Worm (Caenorhabditis elegans) whole organism, L4 larva: ENCODE data around the gene nspg-7.2.
A peak's percentile ranks its signal among the peaks of the same experiment; 100 is the strongest.

Experiments
- F49E8.2 ChIP-seq: sonication (generic microtip); optimal IDR thresholded peaks from 2 replicates; lab custom pipeline; 2016; ENCODE audit warnings: missing compliant biosample characterization, mild to moderate bottlenecking, missing genetic modification characterization, borderline replicate concordance
- R02D3.7 ChIP-seq: fragments of 150-350 bp; sonication (generic microtip); optimal IDR thresholded peaks from 3 replicates; lab custom pipeline; 2014; ENCODE audit warnings: missing biosample characterization, missing genetic modification characterization
- T20F7.1 ChIP-seq: fragments of 200-800 bp; sonication (Bioruptor generic); optimal IDR thresholded peaks from 2 replicates; lab custom pipeline; 2018; ENCODE audit warnings: mild to moderate bottlenecking, missing genetic modification characterization, missing compliant biosample characterization
- Y5F2A.4 ChIP-seq: fragments of 200-800 bp; sonication (Bioruptor generic); optimal IDR thresholded peaks from 2 replicates; lab custom pipeline; 2018; ENCODE audit warnings: mild to moderate bottlenecking, missing genetic modification characterization, missing compliant biosample characterization
- ZK546.5 ChIP-seq, 2 experiments: sonication (generic microtip); optimal IDR thresholded peaks; 2 replicates each; lab custom pipeline; 2017; ENCODE audit warnings: missing biosample characterization in 2 of 2, missing genetic modification characterization in 2 of 2
- aha-1 ChIP-seq: fragments of 150-350 bp; peaks from one replicate; lab custom pipeline; 2014; ENCODE audit warnings: missing biosample characterization, missing genetic modification characterization
- aly-2 ChIP-seq: sonication (generic microtip); optimal IDR thresholded peaks from 2 replicates; lab custom pipeline; 2018; ENCODE audit warnings: missing biosample characterization, missing genetic modification characterization
- attf-4 ChIP-seq: sonication (generic microtip); optimal IDR thresholded peaks from 3 replicates; lab custom pipeline; 2017; ENCODE audit warnings: missing biosample characterization, missing genetic modification characterization
- ceh-28 ChIP-seq: fragments of 150-350 bp; optimal IDR thresholded peaks from 2 replicates; lab custom pipeline; 2014; ENCODE audit warnings: missing biosample characterization, missing genetic modification reagents, missing genetic modification characterization
- daf-12 ChIP-seq: fragments of 150-350 bp; optimal IDR thresholded peaks from 2 replicates; lab custom pipeline; 2014; ENCODE audit warnings: missing biosample characterization, missing genetic modification reagents, missing genetic modification characterization
- daf-16 ChIP-seq, 3 experiments: sonication (generic microtip); optimal IDR thresholded peaks; 2 replicates each; lab custom pipeline; 2016 to 2017; ENCODE audit warnings: missing genetic modification characterization in 3 of 3, missing genetic modification reagents in 3 of 3, mild to moderate bottlenecking in 2 of 3, missing compliant biosample characterization in 2 of 3, missing biosample characterization in 1 of 3, moderate library complexity in 1 of 3
- dve-1 ChIP-seq: sonication (generic microtip); optimal IDR thresholded peaks from 2 replicates; lab custom pipeline; 2017; ENCODE audit warnings: antibody characterized with exemption, mild to moderate bottlenecking, missing genetic modification characterization, missing compliant biosample characterization; ENCODE audit not compliant: insufficient read depth
- fkh-10 ChIP-seq: fragments of 150-350 bp; optimal IDR thresholded peaks from 2 replicates; lab custom pipeline; 2014; ENCODE audit warnings: missing biosample characterization, missing genetic modification reagents, missing genetic modification characterization
- gei-8 ChIP-seq: fragments of 200-800 bp; sonication (Bioruptor generic); optimal IDR thresholded peaks from 2 replicates; lab custom pipeline; 2018; ENCODE audit warnings: mild to moderate bottlenecking, missing genetic modification characterization, missing compliant biosample characterization
- hif-1 ChIP-seq, 2 experiments: sonication (generic microtip); optimal IDR thresholded peaks; 2 replicates each; lab custom pipeline; 2016 to 2017; ENCODE audit warnings: missing compliant biosample characterization in 2 of 2, missing genetic modification characterization in 2 of 2, missing genetic modification reagents in 2 of 2, missing genotype in 2 of 2, mild to moderate bottlenecking in 1 of 2
- hlh-11 ChIP-seq: fragments of 200-800 bp; sonication (Bioruptor generic); optimal IDR thresholded peaks from 2 replicates; lab custom pipeline; 2018; ENCODE audit warnings: mild to moderate bottlenecking, missing genetic modification characterization, missing compliant biosample characterization
- hmg-1.1 ChIP-seq: fragments of 200-800 bp; sonication (Bioruptor generic); IDR thresholded peaks from 2 replicates; pipeline ENCODE4 v1.3.6; 2022; ENCODE audit warnings: missing genetic modification reagents, missing genetic modification characterization, missing compliant biosample characterization
- jun-1 ChIP-seq: fragments of 150-350 bp; optimal IDR thresholded peaks from 2 replicates; lab custom pipeline; 2014; ENCODE audit warnings: missing biosample characterization, missing genetic modification reagents, missing genetic modification characterization
- lin-29 ChIP-seq: fragments of 200-800 bp; sonication (Bioruptor generic); IDR thresholded peaks from 2 replicates; pipeline ENCODE4 v1.3.6; 2022; ENCODE audit warnings: missing genetic modification reagents, missing genetic modification characterization, missing compliant biosample characterization
- lin-38 ChIP-seq: fragments of 200-800 bp; sonication (Bioruptor generic); IDR thresholded peaks from 2 replicates; pipeline ENCODE4 v1.3.6; 2022; ENCODE audit warnings: missing genetic modification reagents, missing genetic modification characterization, missing compliant biosample characterization
- lin-39 ChIP-seq: fragments of 150-350 bp; optimal IDR thresholded peaks from 2 replicates; lab custom pipeline; 2014; ENCODE audit warnings: missing biosample characterization, missing genetic modification reagents, missing genetic modification characterization
- lsy-2 ChIP-seq, 2 experiments: fragments of 150-350 bp in 1 of 2; sonication (generic microtip) in 1 of 2; optimal IDR thresholded peaks; 2 replicates each; lab custom pipeline; 2014 to 2017; ENCODE audit warnings: missing biosample characterization in 2 of 2, missing genetic modification characterization in 2 of 2
- madf-5 ChIP-seq, 2 experiments: fragments of 200-800 bp; sonication (Bioruptor generic); IDR thresholded peaks; 2 replicates each; pipeline ENCODE4 v1.3.6; 2022; ENCODE audit warnings: missing compliant biosample characterization in 2 of 2, missing genetic modification characterization in 2 of 2
- mdl-1 ChIP-seq, 2 experiments: fragments of 150-350 bp in 1 of 2; sonication (generic microtip) in 1 of 2; optimal IDR thresholded peaks; 2 replicates each; lab custom pipeline; 2014 to 2017; ENCODE audit warnings: missing biosample characterization in 2 of 2, missing genetic modification characterization in 2 of 2
- mes-2 ChIP-seq: sonication (generic microtip); optimal IDR thresholded peaks from 2 replicates; lab custom pipeline; 2016; ENCODE audit warnings: missing genotype, mild to moderate bottlenecking, missing genetic modification characterization, missing compliant biosample characterization; ENCODE audit not compliant: poor library complexity, severe bottlenecking
- mxl-3 ChIP-seq: fragments of 200-800 bp; sonication (Bioruptor generic); optimal IDR thresholded peaks from 2 replicates; lab custom pipeline; 2018; ENCODE audit warnings: mild to moderate bottlenecking, missing genetic modification characterization, missing compliant biosample characterization
- nhr-237 ChIP-seq: sonication (generic microtip); optimal IDR thresholded peaks from 2 replicates; lab custom pipeline; 2017; ENCODE audit warnings: missing biosample characterization, missing genetic modification characterization
- nhr-28 ChIP-seq: fragments of 150-350 bp; optimal IDR thresholded peaks from 2 replicates; lab custom pipeline; 2014; ENCODE audit warnings: missing biosample characterization, missing genetic modification characterization
- nhr-6 ChIP-seq: fragments of 150-350 bp; optimal IDR thresholded peaks from 2 replicates; lab custom pipeline; 2014; ENCODE audit warnings: missing biosample characterization, missing genetic modification characterization
- pha-4 ChIP-seq, 2 experiments: fragments of 150-350 bp in 1 of 2; fragments of 200-800 bp in 1 of 2; sonication (Bioruptor generic) in 1 of 2; IDR thresholded peaks in 1 of 2; optimal IDR thresholded peaks in 1 of 2; 2 replicates each; pipeline versions ENCODE4 v1.3.6 to Lab custom; 2014 to 2022; ENCODE audit warnings: missing genetic modification characterization in 2 of 2, missing genetic modification reagents in 2 of 2, missing biosample characterization in 1 of 2, missing compliant biosample characterization in 1 of 2
- pqm-1 ChIP-seq: sonication (generic microtip); optimal IDR thresholded peaks from 2 replicates; lab custom pipeline; 2017; ENCODE audit warnings: missing biosample characterization, missing genetic modification characterization
- saeg-2 ChIP-seq: fragments of 200-800 bp; sonication (Bioruptor generic); IDR thresholded peaks from 2 replicates; pipeline ENCODE4 v1.3.6; 2022; ENCODE audit warnings: missing genetic modification reagents, missing genetic modification characterization, missing compliant biosample characterization
- unc-39 ChIP-seq: sonication (generic microtip); optimal IDR thresholded peaks from 2 replicates; lab custom pipeline; 2017; ENCODE audit warnings: missing biosample characterization, missing genetic modification characterization
- unc-62 ChIP-seq, 3 experiments: fragments of 150-350 bp in 1 of 3; sonication (generic microtip); optimal IDR thresholded peaks in 2 of 3; peaks in 1 of 3; 1 replicate in 1 of 3; 2 replicates in 2 of 3; lab custom pipeline; 2014 to 2017; ENCODE audit warnings: missing biosample characterization in 3 of 3, missing genetic modification characterization in 3 of 3, missing genetic modification reagents in 3 of 3, missing genotype in 1 of 3
- vab-7 ChIP-seq: fragments of 200-800 bp; sonication (Bioruptor generic); IDR thresholded peaks from 2 replicates; pipeline ENCODE4 v1.3.6; 2022; ENCODE audit warnings: missing genetic modification reagents, missing genetic modification characterization, missing compliant biosample characterization
- zfp-3 ChIP-seq: fragments of 200-800 bp; sonication (Bioruptor generic); conservative IDR thresholded peaks from 2 replicates; pipeline ENCODE4 v1.3.6; 2022; ENCODE audit warnings: missing genetic modification reagents, missing genetic modification characterization, missing compliant biosample characterization
- zip-2 ChIP-seq: fragments of 150-350 bp; optimal IDR thresholded peaks from 2 replicates; lab custom pipeline; 2014; ENCODE audit warnings: missing biosample characterization, missing genetic modification characterization

nspg-7.2 gene

DNA sequence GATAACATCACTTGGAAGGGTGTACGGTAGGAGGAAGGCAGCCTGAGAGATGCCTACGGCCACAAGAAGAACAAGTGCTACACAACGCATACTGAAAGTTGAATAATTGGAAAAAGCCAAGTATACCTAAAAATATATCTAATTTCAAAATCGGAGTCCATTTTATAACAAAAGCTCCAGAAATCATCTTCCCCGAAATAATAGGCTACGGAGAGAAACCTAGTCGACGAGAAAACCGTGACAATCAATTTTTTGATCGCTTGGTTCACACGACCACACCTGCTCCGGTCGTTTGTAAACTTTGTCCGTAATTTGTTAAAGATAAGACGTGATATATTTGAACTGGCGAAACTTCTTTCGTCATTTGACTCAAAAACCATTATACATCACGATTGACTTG, at the start of gene nspg-7.2:
nspg-7.2 (minus strand) TSS at position 101 of the 400 bp plus-strand sequence.
- TF ChIP-seq aha-1 (tag; lab: Kevin White, UChicago) (peak; percentile 17), nhr-237 (tag; lab: Kevin White, UChicago) (no peak)

DNA sequence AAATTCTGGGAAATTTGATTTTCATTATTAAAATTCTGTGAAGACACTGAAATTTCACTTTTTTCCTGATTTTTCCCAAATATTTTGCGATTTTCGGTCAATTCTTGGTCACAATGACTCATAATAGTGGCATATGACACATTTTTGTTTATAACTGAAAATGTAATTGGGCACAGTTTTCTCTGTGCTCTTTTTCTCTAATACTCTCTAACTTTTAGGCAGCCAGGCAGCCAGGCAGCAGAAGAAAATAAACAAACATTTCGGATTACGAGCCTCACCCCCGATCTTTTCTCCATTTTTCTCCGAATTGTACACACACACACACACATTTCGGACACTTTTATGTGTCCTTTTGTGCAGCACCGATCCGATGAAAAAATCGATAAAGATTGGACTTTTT, 49.2 kb upstream of the nspg-7.2 start:
- TF ChIP-seq daf-12 (tag; lab: Kevin White, UChicago) (no peak), madf-5 (GFP tag; IDR thresholded peaks at IDR 0.05; lab: Robert Waterston, UW) (no peak), jun-1 (no peak), mes-2 (tag; lab: Kevin White, UChicago) (peak; percentile 11), lin-39 (tag; lab: Kevin White, UChicago) (no peak), nhr-28 (peak; percentile 15), attf-4 (no peak), fkh-10 (GFP tag; lab: Kevin White, UChicago) (no peak), aha-1 (tag; lab: Kevin White, UChicago) (peak; percentile 19), vab-7 (GFP tag; lab: Robert Waterston, UW) (no peak), hif-1 (tag; optimal IDR thresholded peaks at IDR 0.05; lab: Kevin White, UChicago) (no peak), ceh-28 (tag; lab: Kevin White, UChicago) (no peak), saeg-2 (no peak), pha-4 (GFP tag; IDR thresholded peaks at IDR 0.05; lab: Robert Waterston, UW) (no peak), pha-4 (tag; optimal IDR thresholded peaks at IDR 0.05; lab: Kevin White, UChicago) (peak; percentile 90), unc-39 (tag; lab: Kevin White, UChicago) (no peak), mxl-3 (no peak), R02D3.7 (tag; lab: Kevin White, UChicago) (no peak), Y5F2A.4 (GFP tag; lab: Kevin White, UChicago) (no peak), daf-16 (GFP tag; optimal IDR thresholded peaks at IDR 0.05; lab: Kevin White, UChicago) (no peak), daf-16 (tag; optimal IDR thresholded peaks at IDR 0.05; lab: Kevin White, UChicago) (peak; percentile 42), gei-8 (no peak), nhr-6 (tag; lab: Kevin White, UChicago) (peak; percentile 57), hlh-11 (peak; percentile 49), dve-1 (peak; percentile 48)

DNA sequence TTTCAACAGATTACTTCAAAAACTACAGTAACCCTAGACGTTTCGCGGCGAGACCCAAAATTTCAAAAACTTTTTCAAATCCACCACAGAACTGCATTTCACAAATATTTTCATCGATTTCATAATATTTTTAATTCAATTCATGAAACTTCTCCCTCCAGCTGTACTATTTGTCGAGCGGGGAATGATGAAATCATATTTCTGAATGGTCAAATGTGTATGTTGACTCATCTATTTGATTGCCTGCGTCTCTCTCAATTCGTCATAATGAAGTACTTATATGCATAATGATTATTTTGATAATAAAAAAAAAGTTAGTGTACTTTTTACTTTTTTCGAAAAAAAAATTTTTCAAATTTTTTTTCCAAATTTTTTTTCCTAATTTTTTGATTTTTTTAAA, 48.1 kb upstream of the nspg-7.2 start:
- TF ChIP-seq zip-2 (tag; lab: Kevin White, UChicago) (no peak), nhr-6 (tag; lab: Kevin White, UChicago) (peak; percentile 75), dve-1 (peak; percentile 54), unc-62 (GFP tag; optimal IDR thresholded peaks at IDR 0.05 in 1 of 2; lab: Kevin White, UChicago) (no peak), unc-62 (tag; optimal IDR thresholded peaks at IDR 0.05; lab: Kevin White, UChicago) (no peak), pha-4 (GFP tag; IDR thresholded peaks at IDR 0.05; lab: Robert Waterston, UW) (no peak), pha-4 (tag; optimal IDR thresholded peaks at IDR 0.05; lab: Kevin White, UChicago) (peak; percentile 56), daf-16 (GFP tag; optimal IDR thresholded peaks at IDR 0.05; lab: Kevin White, UChicago) (no peak), daf-16 (tag; optimal IDR thresholded peaks at IDR 0.05; lab: Kevin White, UChicago) (peak; percentile 52), ZK546.5 (tag; optimal IDR thresholded peaks at IDR 0.05; lab: Kevin White, UChicago) (no peak), T20F7.1 (no peak), nhr-28 (peak; percentile 15), lin-29 (GFP tag; lab: Robert Waterston, UW) (no peak), pqm-1 (peak; percentile 39), F49E8.2 (no peak), lsy-2 (tag; optimal IDR thresholded peaks at IDR 0.05; lab: Kevin White, UChicago) (peak in 1 of 2 experiments; percentile 32)

DNA sequence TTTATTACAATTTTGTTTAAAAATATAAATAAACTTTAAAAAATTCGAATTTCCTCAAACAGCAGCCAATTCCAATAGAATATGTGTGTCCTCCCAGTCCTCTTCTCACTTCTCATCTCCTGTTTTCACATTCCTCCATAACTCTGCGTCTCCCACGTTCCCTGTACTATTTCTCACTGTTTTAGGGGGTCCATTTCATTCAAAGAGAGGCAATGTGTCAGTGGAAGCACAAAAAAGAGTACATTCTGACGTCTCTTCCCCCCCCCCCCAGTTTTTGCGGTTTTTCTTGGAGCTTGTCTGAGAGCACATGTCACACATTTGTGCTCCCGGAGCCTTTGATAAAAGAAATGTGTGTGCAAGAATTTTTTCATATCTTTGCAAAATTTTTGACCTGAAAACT, 46.3 kb upstream of the nspg-7.2 start:
- TF ChIP-seq unc-39 (tag; lab: Kevin White, UChicago) (no peak), aly-2 (tag; lab: Kevin White, UChicago) (no peak), unc-62 (GFP tag; optimal IDR thresholded peaks at IDR 0.05 in 1 of 2; lab: Kevin White, UChicago) (peak in 1 of 2 experiments; percentile 73), unc-62 (tag; optimal IDR thresholded peaks at IDR 0.05; lab: Kevin White, UChicago) (no peak), mdl-1 (tag; optimal IDR thresholded peaks at IDR 0.05; lab: Kevin White, UChicago) (no peak), zfp-3 (GFP tag; lab: Robert Waterston, UW) (no peak), lin-38 (GFP tag; lab: Robert Waterston, UW) (no peak), hmg-1.1 (GFP tag; lab: Robert Waterston, UW) (0 out of 2 replicates have a peak, but pooled peaks have one; percentile 43), lsy-2 (tag; optimal IDR thresholded peaks at IDR 0.05; lab: Kevin White, UChicago) (peak in 1 of 2 experiments; percentile 21)
